Fruit fly (Drosophila melanogaster) whole organism, embryonic: Measurements from ENCODE around the gene Polr1H.

ENCODE experiments used
- BEAF-32 ChIP-seq: fragments of 200-800 bp; sonication (Bioruptor generic); optimal IDR thresholded peaks from 3 replicates; lab custom pipeline; 2017; ENCODE audit warnings: missing biosample characterization, missing genetic modification characterization, mild to moderate bottlenecking, moderate library complexity, missing genetic modification reagents
- Blimp-1 ChIP-seq: fragments of 200-800 bp; sonication (Bioruptor generic); optimal IDR thresholded peaks from 3 replicates; lab custom pipeline; 2018; ENCODE audit warnings: missing biosample characterization, missing genetic modification characterization, mild to moderate bottlenecking, moderate library complexity, missing genetic modification reagents
- CG1024 ChIP-seq: fragments of 200-800 bp; sonication (Bioruptor generic); IDR thresholded peaks from 2 replicates; pipeline ENCODE4 v1.3.6; 2022; ENCODE audit warnings: missing biosample characterization, missing genetic modification characterization
- CG11695 ChIP-seq: fragments of 200-800 bp; sonication (Bioruptor generic); IDR thresholded peaks from 3 replicates; pipeline ENCODE4 v1.3.6; 2022; ENCODE audit warnings: missing biosample characterization, missing genetic modification characterization
- CG12155 ChIP-seq: fragments of 200-800 bp; sonication (Bioruptor generic); optimal IDR thresholded peaks from 3 replicates; lab custom pipeline; 2016; ENCODE audit warnings: missing biosample characterization, missing genetic modification characterization
- CG12299 ChIP-seq: fragments of 200-800 bp; sonication (Bioruptor generic); optimal IDR thresholded peaks from 2 replicates; lab custom pipeline; 2018; ENCODE audit warnings: missing biosample characterization, mild to moderate bottlenecking, missing genetic modification characterization
- CG12391 ChIP-seq: fragments of 200-800 bp; sonication (Bioruptor generic); optimal IDR thresholded peaks from 3 replicates; lab custom pipeline; 2018; ENCODE audit warnings: missing biosample characterization, mild to moderate bottlenecking, missing genetic modification characterization, moderate library complexity
- CG13775 ChIP-seq: fragments of 200-800 bp; sonication (Bioruptor generic); optimal IDR thresholded peaks from 3 replicates; lab custom pipeline; 2017; ENCODE audit warnings: missing biosample characterization, mild to moderate bottlenecking, missing genetic modification characterization
- CG13894 ChIP-seq: fragments of 200-800 bp; sonication (Bioruptor generic); optimal IDR thresholded peaks from 3 replicates; lab custom pipeline; 2018; ENCODE audit warnings: missing biosample characterization, mild to moderate bottlenecking, missing genetic modification characterization, moderate library complexity
- CG14965 ChIP-seq: fragments of 200-800 bp; sonication (Bioruptor generic); optimal IDR thresholded peaks from 2 replicates; lab custom pipeline; 2016; ENCODE audit warnings: missing biosample characterization, missing genetic modification characterization, borderline replicate concordance
- CG15696 ChIP-seq: fragments of 200-800 bp; sonication (Bioruptor generic); optimal IDR thresholded peaks from 2 replicates; lab custom pipeline; 2019; ENCODE audit warnings: missing biosample characterization, mild to moderate bottlenecking, missing genetic modification characterization, moderate library complexity
- CG1602 ChIP-seq: fragments of 200-800 bp; sonication (Bioruptor generic); optimal IDR thresholded peaks from 3 replicates; lab custom pipeline; 2016; ENCODE audit warnings: missing biosample characterization, missing genetic modification characterization
- CG18262 ChIP-seq: fragments of 200-800 bp; optimal IDR thresholded peaks from 3 replicates; lab custom pipeline; 2019; ENCODE audit warnings: missing biosample characterization, mild to moderate bottlenecking, missing genetic modification characterization, moderate library complexity
- CG18599 ChIP-seq: fragments of 200-800 bp; sonication (Bioruptor generic); optimal IDR thresholded peaks from 3 replicates; lab custom pipeline; 2017; ENCODE audit warnings: missing biosample characterization, missing genetic modification characterization, mild to moderate bottlenecking, moderate library complexity, missing genetic modification reagents
- CG18619 ChIP-seq: fragments of 200-800 bp; sonication (Bioruptor generic); optimal IDR thresholded peaks from 3 replicates; lab custom pipeline; 2017; ENCODE audit warnings: missing biosample characterization, mild to moderate bottlenecking, missing genetic modification characterization
- CG2202 ChIP-seq: fragments of 200-800 bp; sonication (Bioruptor generic); optimal IDR thresholded peaks from 2 replicates; lab custom pipeline; 2018; ENCODE audit warnings: missing biosample characterization, mild to moderate bottlenecking, missing genetic modification characterization
- CG30431 ChIP-seq: fragments of 200-800 bp; sonication (Bioruptor generic); optimal IDR thresholded peaks from 2 replicates; lab custom pipeline; 2017; ENCODE audit warnings: missing biosample characterization, missing genetic modification characterization
- CG34376 ChIP-seq: fragments of 200-800 bp; sonication (Bioruptor generic); optimal IDR thresholded peaks from 2 replicates; lab custom pipeline; 2018; ENCODE audit warnings: missing biosample characterization, mild to moderate bottlenecking, missing genetic modification characterization
- CG4360 ChIP-seq: fragments of 200-800 bp; sonication (Bioruptor generic); IDR thresholded peaks from 2 replicates; pipeline ENCODE4 v1.3.6; 2022; ENCODE audit warnings: missing biosample characterization, missing genetic modification characterization
- CG43689 ChIP-seq: fragments of 200-800 bp; sonication (Bioruptor generic); IDR thresholded peaks from 2 replicates; pipeline ENCODE4 v1.3.6; 2022; ENCODE audit warnings: missing biosample characterization, missing genetic modification characterization
- CG5180 ChIP-seq: fragments of 200-800 bp; sonication (Bioruptor generic); optimal IDR thresholded peaks from 3 replicates; lab custom pipeline; 2017; ENCODE audit warnings: missing biosample characterization, missing genetic modification characterization, mild to moderate bottlenecking, moderate library complexity, missing genetic modification reagents
- CG6254 ChIP-seq: fragments of 200-800 bp; sonication (Bioruptor generic); optimal IDR thresholded peaks from 3 replicates; lab custom pipeline; 2017; ENCODE audit warnings: mild to moderate bottlenecking, missing biosample characterization, missing genetic modification reagents, missing genetic modification characterization
- CG7271 ChIP-seq: fragments of 200-800 bp; sonication (Bioruptor generic); optimal IDR thresholded peaks from 2 replicates; lab custom pipeline; 2018; ENCODE audit warnings: missing biosample characterization, mild to moderate bottlenecking, missing genetic modification characterization, moderate library complexity
- CG8478 ChIP-seq: fragments of >200 bp; optimal IDR thresholded peaks from 2 replicates; lab custom pipeline; 2018
- CG9609 ChIP-seq: fragments of 200-800 bp; sonication (Bioruptor generic); optimal IDR thresholded peaks from 3 replicates; lab custom pipeline; 2016; ENCODE audit warnings: missing biosample characterization, missing genetic modification characterization
- CkIIα-i1 ChIP-seq: fragments of 200-800 bp; sonication (Bioruptor generic); IDR thresholded peaks from 2 replicates; pipeline ENCODE4 v1.3.6; 2022; ENCODE audit warnings: missing biosample characterization, missing genetic modification characterization
- Dek ChIP-seq: fragments of 200-800 bp; sonication (Bioruptor generic); optimal IDR thresholded peaks from 3 replicates; lab custom pipeline; 2019; ENCODE audit warnings: missing biosample characterization, mild to moderate bottlenecking, missing genetic modification characterization, moderate library complexity
- HmgD ChIP-seq: fragments of 200-800 bp; sonication (Bioruptor generic); optimal IDR thresholded peaks from 3 replicates; lab custom pipeline; 2016; ENCODE audit warnings: missing biosample characterization, missing genetic modification characterization
- Meics ChIP-seq: fragments of 200-800 bp; sonication (Bioruptor generic); optimal IDR thresholded peaks from 2 replicates; lab custom pipeline; 2017; ENCODE audit warnings: missing biosample characterization, mild to moderate bottlenecking, missing genetic modification characterization
- Myb ChIP-seq: fragments of 200-800 bp; sonication (Bioruptor generic); optimal IDR thresholded peaks from 2 replicates; lab custom pipeline; 2016; ENCODE audit warnings: missing biosample characterization, missing genetic modification characterization
- NK7.1 ChIP-seq: fragments of 200-800 bp; sonication (Bioruptor generic); optimal IDR thresholded peaks from 3 replicates; lab custom pipeline; 2016; ENCODE audit warnings: missing biosample characterization, missing genetic modification characterization
- Side ChIP-seq: fragments of 200-800 bp; sonication (Bioruptor generic); optimal IDR thresholded peaks from 2 replicates; lab custom pipeline; 2016; ENCODE audit warnings: missing biosample characterization, missing genetic modification characterization
- ab ChIP-seq: fragments of 200-800 bp; sonication (Bioruptor generic); optimal IDR thresholded peaks from 2 replicates; lab custom pipeline; 2016; ENCODE audit warnings: missing biosample characterization, missing genetic modification characterization
- cas ChIP-seq: fragments of 200-800 bp; sonication (Bioruptor generic); IDR thresholded peaks from 2 replicates; pipeline ENCODE4 v1.3.6; 2022; ENCODE audit warnings: missing biosample characterization, missing genetic modification characterization
- crp ChIP-seq, 2 experiments: fragments of 200-800 bp; sonication (Bioruptor generic); optimal IDR thresholded peaks; 2 replicates in 1 of 2; 3 replicates in 1 of 2; lab custom pipeline; 2017; ENCODE audit warnings: missing biosample characterization in 2 of 2, missing genetic modification characterization in 2 of 2, mild to moderate bottlenecking in 1 of 2, moderate library complexity in 1 of 2
- dmrt11E ChIP-seq: fragments of 200-800 bp; sonication (Bioruptor generic); optimal IDR thresholded peaks from 3 replicates; lab custom pipeline; 2018; ENCODE audit warnings: missing biosample characterization, mild to moderate bottlenecking, missing genetic modification characterization, moderate library complexity
- en ChIP-seq: fragments of 200-800 bp; sonication (Bioruptor generic); optimal IDR thresholded peaks from 2 replicates; lab custom pipeline; 2016; ENCODE audit warnings: missing biosample characterization, missing genetic modification characterization
- fd64A ChIP-seq: fragments of 200-800 bp; sonication (Bioruptor generic); optimal IDR thresholded peaks from 3 replicates; lab custom pipeline; 2018; ENCODE audit warnings: missing biosample characterization, mild to moderate bottlenecking, missing genetic modification characterization
- fd96Cb ChIP-seq: fragments of 200-800 bp; sonication (Bioruptor generic); optimal IDR thresholded peaks from 2 replicates; lab custom pipeline; 2018; ENCODE audit warnings: missing biosample characterization, mild to moderate bottlenecking, missing genetic modification characterization, moderate library complexity
- ftz-f1 ChIP-seq: fragments of 200-800 bp; sonication (Bioruptor generic); optimal IDR thresholded peaks from 2 replicates; lab custom pipeline; 2016; ENCODE audit warnings: missing biosample characterization, missing genetic modification characterization
- gce ChIP-seq: fragments of 200-800 bp; sonication (Bioruptor generic); IDR thresholded peaks from 3 replicates; pipeline ENCODE4 v1.3.6; 2022; ENCODE audit warnings: missing biosample characterization, missing genetic modification characterization
- grn ChIP-seq: fragments of 200-800 bp; sonication (Bioruptor generic); optimal IDR thresholded peaks from 3 replicates; lab custom pipeline; 2017; ENCODE audit warnings: missing biosample characterization, missing genetic modification characterization
- hbn ChIP-seq: fragments of 200-800 bp; sonication (Bioruptor generic); IDR thresholded peaks from 2 replicates; pipeline ENCODE4 v1.3.6; 2022; ENCODE audit warnings: missing biosample characterization, missing genetic modification characterization; ENCODE audit not compliant: partially characterized antibody
- jigr1 ChIP-seq: fragments of 200-800 bp; sonication (Bioruptor generic); IDR thresholded peaks from 3 replicates; pipeline ENCODE4 v1.3.6; 2022; ENCODE audit warnings: missing biosample characterization, missing genetic modification characterization
- klu ChIP-seq: fragments of 200-800 bp; sonication (Bioruptor generic); IDR thresholded peaks from 2 replicates; pipeline ENCODE4 v1.3.6; 2022; ENCODE audit warnings: missing biosample characterization, missing genetic modification characterization
- nmo ChIP-seq: fragments of 200-800 bp; sonication (Bioruptor generic); optimal IDR thresholded peaks from 2 replicates; lab custom pipeline; 2018; ENCODE audit warnings: missing biosample characterization, mild to moderate bottlenecking, missing genetic modification characterization, moderate library complexity
- nom ChIP-seq: fragments of 200-800 bp; sonication (Bioruptor generic); optimal IDR thresholded peaks from 2 replicates; lab custom pipeline; 2017; ENCODE audit warnings: missing biosample characterization, missing genetic modification characterization, mild to moderate bottlenecking, moderate library complexity, missing genetic modification reagents
- pan ChIP-seq, 4 experiments: fragments of >200 bp in 3 of 4; fragments of 200-800 bp in 1 of 4; sonication (Bioruptor generic) in 1 of 4; optimal IDR thresholded peaks in 3 of 4; IDR thresholded peaks in 1 of 4; 2 replicates each; pipeline versions ENCODE4 v1.3.6 to Lab custom; 2017 to 2022; ENCODE audit warnings: missing biosample characterization in 2 of 4, missing genetic modification characterization in 2 of 4, mixed read lengths in 1 of 4
- psq ChIP-seq: fragments of 200-800 bp; sonication (Bioruptor generic); optimal IDR thresholded peaks from 2 replicates; lab custom pipeline; 2017; ENCODE audit warnings: missing biosample characterization, missing genetic modification characterization
- vvl ChIP-seq: fragments of 200-800 bp; sonication (Bioruptor generic); IDR thresholded peaks from 2 replicates; pipeline ENCODE4 v1.3.6; 2022; ENCODE audit warnings: missing biosample characterization, missing genetic modification characterization

Gene Polr1H

dm6 chr3R:21823699-21824406, 46.2 kb upstream of the Polr1H start (continued):
- TF ChIP-seq Myb = no peak
- no peak for TF ChIP-seq gce (GFP tag; lab: Robert Waterston, UW)
- peak; percentile 7 for TF ChIP-seq CG13775 (GFP tag; lab: Kevin White, UChicago)
- no peak for TF ChIP-seq pan (optimal IDR thresholded peaks at IDR 0.05; lab: Kevin White, UChicago)
- no peak for TF ChIP-seq pan (GFP tag; optimal IDR thresholded peaks at IDR 0.05 in 1 of 2, IDR thresholded peaks at IDR 0.05 in 1 of 2)
- no peak for TF ChIP-seq crp (GFP tag; optimal IDR thresholded peaks at IDR 0.05; lab: Kevin White, UChicago)
- TF ChIP-seq CG18619 (GFP tag; lab: Kevin White, UChicago) = peak; percentile 6
- peak; percentile 95 for TF ChIP-seq CG4360 (GFP tag; lab: Robert Waterston, UW)
- no peak for TF ChIP-seq CG1024 (GFP tag; lab: Robert Waterston, UW)
- peak; percentile 13 for TF ChIP-seq CG1602 (GFP tag; lab: Kevin White, UChicago)
- TF ChIP-seq CG13894 = no peak
- TF ChIP-seq CG6254 (GFP tag; lab: Kevin White, UChicago) = peak; percentile 44
- TF ChIP-seq hbn = no peak
- no peak for TF ChIP-seq CG9609 (GFP tag; lab: Kevin White, UChicago)
- TF ChIP-seq Blimp-1 (GFP tag; lab: Kevin White, UChicago) = peak; percentile 40
- TF ChIP-seq BEAF-32 (GFP tag; lab: Kevin White, UChicago) = no peak
- peak; percentile 83 for TF ChIP-seq CG15696
- TF ChIP-seq CkIIα-i1 (GFP tag; lab: Robert Waterston, UW) = no peak
- TF ChIP-seq Side = no peak
- no peak for TF ChIP-seq NK7.1
- TF ChIP-seq ftz-f1 = no peak
- TF ChIP-seq cas (GFP tag; lab: Robert Waterston, UW) = no peak
- TF ChIP-seq CG30431 (GFP tag; lab: Kevin White, UChicago) = no peak
- peak; percentile 50; the same call in 1 of the 3 replicates for TF ChIP-seq CG11695 (GFP tag; lab: Robert Waterston, UW)
- TF ChIP-seq CG18262 (tag; lab: Kevin White, UChicago) = peak; percentile 70
- peak; percentile 14; the same call in 1 of the 2 replicates for TF ChIP-seq klu (GFP tag; lab: Robert Waterston, UW)
- no peak for TF ChIP-seq CG34376
- TF ChIP-seq grn (GFP tag; lab: Kevin White, UChicago) = peak; percentile 88
- peak; percentile 58 for TF ChIP-seq fd96Cb (tag; lab: Kevin White, UChicago)
- TF ChIP-seq CG43689 (GFP tag; lab: Robert Waterston, UW) = no peak
- TF ChIP-seq HmgD (GFP tag; lab: Kevin White, UChicago) = no peak
- peak; percentile 17 for TF ChIP-seq Meics (GFP tag; lab: Kevin White, UChicago)
- TF ChIP-seq CG12391 (tag; lab: Kevin White, UChicago) = peak; percentile 46

dm6 chr3R:21823076-21823475, 45.4 kb upstream of the Polr1H start:
- TF ChIP-seq CG7271 (tag; lab: Kevin White, UChicago) (no peak), CG5180 (no peak), jigr1 (GFP tag; lab: Robert Waterston, UW) (no peak), CG2202 (tag; lab: Kevin White, UChicago) (peak; percentile 25), en (GFP tag; lab: Kevin White, UChicago) (no peak), psq (GFP tag; lab: Kevin White, UChicago) (no peak), nom (GFP tag; lab: Kevin White, UChicago) (peak; percentile 65), Dek (tag; lab: Kevin White, UChicago) (no peak), CG14965 (GFP tag; lab: Kevin White, UChicago) (no peak), nmo (GFP tag; lab: Kevin White, UChicago) (no peak), CG18599 (no peak), CG12299 (tag; lab: Kevin White, UChicago) (no peak), vvl (GFP tag; lab: Robert Waterston, UW) (no peak), dmrt11E (tag; lab: Kevin White, UChicago) (no peak), ab (GFP tag; lab: Kevin White, UChicago) (no peak), CG8478 (no peak), CG12155 (GFP tag; lab: Kevin White, UChicago) (no peak), fd64A (GFP tag; lab: Kevin White, UChicago) (peak; percentile 27), CG15696 (peak; percentile 6), NK7.1 (no peak)
